Worm (Caenorhabditis elegans) whole organism, mixed stage, embryonic: ENCODE results near the gene F26A1.8.

Source experiments
- ceh-43 ChIP-seq: fragments of 200-800 bp; sonication (Bioruptor generic); optimal IDR thresholded peaks from 2 replicates; lab custom pipeline; 2018; ENCODE audit warnings: mild to moderate bottlenecking, missing genetic modification characterization, moderate library complexity, missing compliant biosample characterization
- ces-1 ChIP-seq: fragments of 150-350 bp; optimal IDR thresholded peaks from 2 replicates; lab custom pipeline; 2014; ENCODE audit warnings: missing biosample characterization, missing genetic modification reagents, missing genetic modification characterization
- elt-1 ChIP-seq: sonication (generic microtip); optimal IDR thresholded peaks from 2 replicates; lab custom pipeline; 2017; ENCODE audit warnings: missing genetic modification characterization, mild to moderate bottlenecking, missing compliant biosample characterization, antibody characterized with exemption, moderate library complexity, borderline replicate concordance; ENCODE audit not compliant: insufficient read depth
- elt-3 ChIP-seq: fragments of 150-350 bp; optimal IDR thresholded peaks from 2 replicates; lab custom pipeline; 2014; ENCODE audit warnings: missing biosample characterization, missing genetic modification characterization
- mls-2 ChIP-seq: sonication (generic microtip); optimal IDR thresholded peaks from 2 replicates; lab custom pipeline; 2016; ENCODE audit warnings: mild to moderate bottlenecking, missing genetic modification characterization, moderate library complexity, missing compliant biosample characterization
- nhr-12 ChIP-seq: fragments of 150-350 bp; optimal IDR thresholded peaks from 2 replicates; lab custom pipeline; 2014; ENCODE audit warnings: missing biosample characterization, missing genetic modification characterization
- nhr-237 ChIP-seq: fragments of 150-350 bp; optimal IDR thresholded peaks from 2 replicates; lab custom pipeline; 2014; ENCODE audit warnings: missing biosample characterization, missing genetic modification characterization
- nhr-76 ChIP-seq: sonication (generic microtip); optimal IDR thresholded peaks from 2 replicates; lab custom pipeline; 2017; ENCODE audit warnings: missing biosample characterization, missing genetic modification characterization
- pha-4 ChIP-seq: fragments of 150-350 bp; optimal IDR thresholded peaks from 2 replicates; lab custom pipeline; 2018; ENCODE audit warnings: missing biosample characterization, missing genetic modification reagents, missing genetic modification characterization
- snpc-4 ChIP-seq: fragments of 150-350 bp; optimal IDR thresholded peaks from 2 replicates; lab custom pipeline; 2014; ENCODE audit warnings: missing biosample characterization, missing genetic modification characterization
- sptf-1 ChIP-seq: sonication (generic microtip); optimal IDR thresholded peaks from 2 replicates; lab custom pipeline; 2017; ENCODE audit warnings: mild to moderate bottlenecking, missing genetic modification characterization, moderate library complexity, missing compliant biosample characterization
- unc-39 ChIP-seq: fragments of 150-350 bp; optimal IDR thresholded peaks from 2 replicates; lab custom pipeline; 2014; ENCODE audit warnings: missing biosample characterization, missing genetic modification characterization
- unc-62 ChIP-seq: fragments of 150-350 bp; optimal IDR thresholded peaks from 2 replicates; lab custom pipeline; 2014; ENCODE audit warnings: missing biosample characterization, missing genetic modification reagents, missing genetic modification characterization
- ztf-11 ChIP-seq: fragments of 150-350 bp; optimal IDR thresholded peaks from 2 replicates; lab custom pipeline; 2014; ENCODE audit warnings: missing biosample characterization, missing genetic modification characterization

DNA sequence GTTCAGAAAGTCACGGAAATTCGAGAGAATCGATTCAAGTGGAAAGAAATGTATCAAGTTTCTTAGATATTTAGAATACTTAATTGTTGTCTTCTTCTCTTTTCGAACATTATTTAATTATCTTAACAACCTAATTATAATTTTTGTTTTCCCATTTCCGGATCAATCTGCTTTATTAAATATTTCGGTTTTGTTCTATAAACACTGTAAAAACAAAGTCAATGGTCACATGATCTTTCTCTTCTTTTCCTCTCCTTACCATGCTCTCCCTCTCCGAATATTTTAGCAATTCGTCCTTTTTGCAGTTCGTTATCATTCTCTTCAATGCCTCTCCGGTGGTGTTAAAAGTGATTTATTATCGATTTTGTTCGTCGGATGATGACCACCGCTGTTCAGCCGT is 25.5 kb downstream of the F26A1.8 start, which contains the start of gene tag-325:
- TF ChIP-seq ztf-11 (tag; lab: Kevin White, UChicago), result no peak
- TF ChIP-seq ces-1 (GFP tag; lab: Kevin White, UChicago), result no peak
- no peak for TF ChIP-seq nhr-12 (tag; lab: Kevin White, UChicago)
- no peak for TF ChIP-seq nhr-237 (tag; lab: Kevin White, UChicago)
- no peak for TF ChIP-seq sptf-1
- no peak for TF ChIP-seq elt-3 (tag; lab: Kevin White, UChicago)
- no peak for TF ChIP-seq elt-1
- TF ChIP-seq nhr-76, result no peak
- TF ChIP-seq pha-4 (tag; lab: Kevin White, UChicago), result no peak
- no peak for TF ChIP-seq unc-39 (tag; lab: Kevin White, UChicago)
- no peak for TF ChIP-seq snpc-4 (tag; lab: Kevin White, UChicago)
- no peak for TF ChIP-seq unc-62 (GFP tag; lab: Kevin White, UChicago)
- no peak for TF ChIP-seq ceh-43 (GFP tag; lab: Kevin White, UChicago)
- TF ChIP-seq mls-2 (tag; lab: Kevin White, UChicago), result no peak
